Worm (Caenorhabditis elegans) whole organism, young adult: ENCODE data around the gene amx-1.

ENCODE experiments used
- B0035.1 ChIP-seq: sonication (generic microtip); optimal IDR thresholded peaks from 2 replicates; lab custom pipeline; 2016; ENCODE audit warnings: missing genetic modification characterization, mild to moderate bottlenecking, missing compliant biosample characterization, missing genotype, missing genetic modification reagents
- C06A6.2 ChIP-seq: fragments of 200-800 bp; sonication (Bioruptor generic); conservative IDR thresholded peaks from 2 replicates; pipeline ENCODE4 v1.3.6; 2022; ENCODE audit warnings: missing genetic modification characterization, missing compliant biosample characterization
- F23B12.7 ChIP-seq: sonication (generic microtip); optimal IDR thresholded peaks from 2 replicates; lab custom pipeline; 2017; ENCODE audit warnings: missing genetic modification characterization, mild to moderate bottlenecking, missing compliant biosample characterization, antibody characterized with exemption, moderate library complexity; ENCODE audit not compliant: insufficient read depth
- F37B4.10 ChIP-seq: fragments of 200-800 bp; sonication (Bioruptor generic); IDR thresholded peaks from 2 replicates; pipeline ENCODE4 v1.3.6; 2022; ENCODE audit warnings: missing genetic modification characterization, missing compliant biosample characterization
- F39B2.1 ChIP-seq: fragments of 200-800 bp; sonication (Bioruptor generic); IDR thresholded peaks from 2 replicates; pipeline ENCODE4 v1.3.6; 2022; ENCODE audit warnings: missing genetic modification reagents, missing genetic modification characterization, missing compliant biosample characterization
- F52B5.7 ChIP-seq: sonication (generic microtip); optimal IDR thresholded peaks from 2 replicates; lab custom pipeline; 2016; ENCODE audit warnings: mild to moderate bottlenecking, missing genetic modification characterization, missing compliant biosample characterization
- F57A8.1 ChIP-seq: fragments of 200-800 bp; sonication (Bioruptor generic); optimal IDR thresholded peaks from 2 replicates; lab custom pipeline; 2018; ENCODE audit warnings: mild to moderate bottlenecking, missing genetic modification characterization, moderate library complexity, missing compliant biosample characterization
- K12H6.12 ChIP-seq: fragments of 200-800 bp; sonication (Bioruptor generic); optimal IDR thresholded peaks from 2 replicates; lab custom pipeline; 2018; ENCODE audit warnings: mild to moderate bottlenecking, missing genetic modification characterization, missing compliant biosample characterization
- Y56A3A.18 ChIP-seq: fragments of 200-800 bp; sonication (Bioruptor generic); IDR thresholded peaks from 2 replicates; pipeline ENCODE4 v1.3.6; 2022; ENCODE audit warnings: missing genetic modification reagents, missing genetic modification characterization, missing compliant biosample characterization
- Y67H2A.10 ChIP-seq: fragments of 200-800 bp; sonication (Bioruptor generic); conservative IDR thresholded peaks from 2 replicates; pipeline ENCODE4 v1.3.6; 2022; ENCODE audit warnings: missing genetic modification reagents, missing genetic modification characterization, missing compliant biosample characterization
- Y95B8A.8 ChIP-seq: fragments of 200-800 bp; sonication (Bioruptor generic); IDR thresholded peaks from 2 replicates; pipeline ENCODE4 v1.3.6; 2022; ENCODE audit warnings: missing genetic modification reagents, missing genetic modification characterization, missing compliant biosample characterization
- aptf-3 ChIP-seq: fragments of 200-800 bp; sonication (Bioruptor generic); IDR thresholded peaks from 2 replicates; pipeline ENCODE4 v1.3.6; 2022; ENCODE audit warnings: missing genetic modification characterization, missing compliant biosample characterization
- bed-1 ChIP-seq: fragments of 200-800 bp; sonication (Bioruptor generic); IDR thresholded peaks from 2 replicates; pipeline ENCODE4 v1.3.6; 2022; ENCODE audit warnings: missing genetic modification reagents, missing genetic modification characterization, missing compliant biosample characterization
- bed-2 ChIP-seq: fragments of 200-800 bp; sonication (Bioruptor generic); IDR thresholded peaks from 2 replicates; pipeline ENCODE4 v1.3.6; 2022; ENCODE audit warnings: missing genetic modification reagents, missing genetic modification characterization, missing compliant biosample characterization
- ccch-3 ChIP-seq: fragments of 200-800 bp; sonication (Bioruptor generic); optimal IDR thresholded peaks from 2 replicates; lab custom pipeline; 2018; ENCODE audit warnings: mild to moderate bottlenecking, missing genetic modification characterization, missing compliant biosample characterization
- ceh-100 ChIP-seq: fragments of 200-800 bp; sonication (Bioruptor generic); IDR thresholded peaks from 2 replicates; pipeline ENCODE4 v1.3.6; 2022; ENCODE audit warnings: missing genetic modification reagents, missing genetic modification characterization, missing compliant biosample characterization
- ceh-58 ChIP-seq: fragments of 200-800 bp; sonication (Bioruptor generic); IDR thresholded peaks from 2 replicates; pipeline ENCODE4 v1.3.6; 2022; ENCODE audit warnings: missing genetic modification characterization, missing compliant biosample characterization
- die-1 ChIP-seq: sonication (generic microtip); optimal IDR thresholded peaks from 2 replicates; lab custom pipeline; 2016; ENCODE audit warnings: missing genotype, mild to moderate bottlenecking, missing genetic modification characterization, missing compliant biosample characterization
- dpl-1 ChIP-seq: fragments of 150-350 bp; optimal IDR thresholded peaks from 2 replicates; lab custom pipeline; 2014; ENCODE audit warnings: missing biosample characterization, missing genetic modification reagents, missing genetic modification characterization
- efl-1 ChIP-seq: fragments of 150-350 bp; optimal IDR thresholded peaks from 2 replicates; lab custom pipeline; 2014; ENCODE audit warnings: missing biosample characterization, missing genetic modification reagents, missing genetic modification characterization
- egl-44 ChIP-seq: fragments of 200-800 bp; sonication (Bioruptor generic); IDR thresholded peaks from 2 replicates; pipeline ENCODE4 v1.3.6; 2022; ENCODE audit warnings: missing genetic modification reagents, missing genetic modification characterization, missing compliant biosample characterization
- egrh-3 ChIP-seq: fragments of 200-800 bp; sonication (Bioruptor generic); IDR thresholded peaks from 2 replicates; pipeline ENCODE4 v1.3.6; 2022; ENCODE audit warnings: missing genetic modification reagents, missing genetic modification characterization, missing compliant biosample characterization
- hlh-12 ChIP-seq: sonication (generic microtip); optimal IDR thresholded peaks from 2 replicates; lab custom pipeline; 2016; ENCODE audit warnings: missing genetic modification characterization, missing compliant biosample characterization
- hmg-20 ChIP-seq: fragments of 200-800 bp; sonication (Bioruptor generic); IDR thresholded peaks from 2 replicates; pipeline ENCODE4 v1.3.6; 2022; ENCODE audit warnings: missing genetic modification reagents, missing genetic modification characterization, missing compliant biosample characterization
- lag-1 ChIP-seq: fragments of 200-800 bp; sonication (Bioruptor generic); IDR thresholded peaks from 2 replicates; pipeline ENCODE4 v1.3.6; 2022; ENCODE audit warnings: missing genetic modification reagents, missing genetic modification characterization, missing compliant biosample characterization
- let-526 ChIP-seq: fragments of 200-800 bp; sonication (Bioruptor generic); IDR thresholded peaks from 2 replicates; pipeline ENCODE4 v1.3.6; 2022; ENCODE audit warnings: missing genetic modification reagents, missing genetic modification characterization, missing compliant biosample characterization
- lin-40 ChIP-seq: sonication (generic microtip); optimal IDR thresholded peaks from 2 replicates; lab custom pipeline; 2016; ENCODE audit warnings: missing genetic modification characterization, mild to moderate bottlenecking, missing compliant biosample characterization, missing genotype, missing genetic modification reagents
- lin-54 ChIP-seq: fragments of 200-800 bp; sonication (Bioruptor generic); optimal IDR thresholded peaks from 2 replicates; lab custom pipeline; 2018; ENCODE audit warnings: mild to moderate bottlenecking, missing genetic modification characterization, missing compliant biosample characterization
- lsl-1 ChIP-seq: fragments of 200-800 bp; sonication (Bioruptor generic); optimal IDR thresholded peaks from 2 replicates; lab custom pipeline; 2018; ENCODE audit warnings: mild to moderate bottlenecking, missing genetic modification characterization, moderate library complexity, missing compliant biosample characterization
- madf-10 ChIP-seq: sonication (generic microtip); optimal IDR thresholded peaks from 2 replicates; lab custom pipeline; 2016; ENCODE audit warnings: mild to moderate bottlenecking, missing genetic modification characterization, missing compliant biosample characterization
- madf-3 ChIP-seq: fragments of 200-800 bp; sonication (Bioruptor generic); IDR thresholded peaks from 2 replicates; pipeline ENCODE4 v1.3.6; 2022; ENCODE audit warnings: missing genetic modification reagents, missing genetic modification characterization, missing compliant biosample characterization
- madf-6 ChIP-seq: fragments of 200-800 bp; sonication (Bioruptor generic); IDR thresholded peaks from 2 replicates; pipeline ENCODE4 v1.3.6; 2022; ENCODE audit warnings: missing genetic modification reagents, missing genetic modification characterization, missing compliant biosample characterization
- madf-8 ChIP-seq: fragments of 200-800 bp; sonication (Bioruptor generic); conservative IDR thresholded peaks from 2 replicates; pipeline ENCODE4 v1.3.6; 2022; ENCODE audit warnings: missing genetic modification reagents, missing genetic modification characterization, missing compliant biosample characterization
- mel-28 ChIP-seq: sonication (generic microtip); optimal IDR thresholded peaks from 2 replicates; lab custom pipeline; 2016; ENCODE audit warnings: borderline replicate concordance, mild to moderate bottlenecking, missing genetic modification characterization, missing compliant biosample characterization
- nhr-179 ChIP-seq: sonication (generic microtip); optimal IDR thresholded peaks from 2 replicates; lab custom pipeline; 2016; ENCODE audit warnings: mild to moderate bottlenecking, missing genetic modification characterization, missing compliant biosample characterization
- nhr-80 ChIP-seq: sonication (generic microtip); optimal IDR thresholded peaks from 2 replicates; lab custom pipeline; 2016; ENCODE audit warnings: missing genetic modification characterization, missing compliant biosample characterization
- pbrm-1 ChIP-seq: fragments of 200-800 bp; sonication (Bioruptor generic); IDR thresholded peaks from 2 replicates; pipeline ENCODE4 v1.3.6; 2022; ENCODE audit warnings: missing genetic modification reagents, missing genetic modification characterization, missing compliant biosample characterization
- sea-2 ChIP-seq: fragments of 200-800 bp; sonication (Bioruptor generic); IDR thresholded peaks from 2 replicates; pipeline ENCODE4 v1.3.6; 2022; ENCODE audit warnings: missing genetic modification characterization, missing compliant biosample characterization
- snpc-1.3 ChIP-seq: sonication (generic microtip); optimal IDR thresholded peaks from 2 replicates; lab custom pipeline; 2017; ENCODE audit warnings: missing genetic modification characterization, mild to moderate bottlenecking, missing compliant biosample characterization, antibody characterized with exemption, moderate library complexity, missing genotype, missing genetic modification reagents; ENCODE audit not compliant: insufficient read depth
- snpc-4 ChIP-seq, 5 experiments: fragments of 150-350 bp in 1 of 5; sonication (generic microtip) in 4 of 5; optimal IDR thresholded peaks; 2 replicates each; lab custom pipeline; 2014 to 2018; ENCODE audit warnings: missing genetic modification characterization in 5 of 5, missing biosample characterization in 3 of 5, antibody characterized with exemption in 2 of 5, mild to moderate bottlenecking in 2 of 5, missing compliant biosample characterization in 2 of 5, missing genotype in 2 of 5, moderate library complexity in 2 of 5, missing genetic modification reagents in 1 of 5
- somi-1 ChIP-seq: fragments of 200-800 bp; sonication (Bioruptor generic); optimal IDR thresholded peaks from 2 replicates; lab custom pipeline; 2018; ENCODE audit warnings: mild to moderate bottlenecking, missing genetic modification characterization, missing compliant biosample characterization
- sptf-2 ChIP-seq: fragments of 200-800 bp; sonication (Bioruptor generic); optimal IDR thresholded peaks from 2 replicates; lab custom pipeline; 2018; ENCODE audit warnings: mild to moderate bottlenecking, missing genetic modification characterization, missing compliant biosample characterization
- tbx-9 ChIP-seq: sonication (generic microtip); optimal IDR thresholded peaks from 2 replicates; lab custom pipeline; 2016; ENCODE audit warnings: borderline replicate concordance, missing genetic modification characterization, inconsistent platforms, missing compliant biosample characterization
- tlf-1 ChIP-seq: fragments of 200-800 bp; sonication (Bioruptor generic); optimal IDR thresholded peaks from 2 replicates; lab custom pipeline; 2018; ENCODE audit warnings: mild to moderate bottlenecking, missing genetic modification characterization, missing compliant biosample characterization
- unc-130 ChIP-seq: sonication (generic microtip); optimal IDR thresholded peaks from 2 replicates; lab custom pipeline; 2016; ENCODE audit warnings: missing genetic modification reagents, missing genetic modification characterization, missing compliant biosample characterization
- xnd-1 ChIP-seq: sonication (generic microtip); optimal IDR thresholded peaks from 2 replicates; lab custom pipeline; 2016; ENCODE audit warnings: missing genotype, missing genetic modification reagents, missing genetic modification characterization, missing compliant biosample characterization
- zim-3 ChIP-seq: sonication (generic microtip); optimal IDR thresholded peaks from 2 replicates; lab custom pipeline; 2017; ENCODE audit warnings: mild to moderate bottlenecking, missing genetic modification characterization, moderate library complexity, missing compliant biosample characterization
- ztf-22 ChIP-seq: fragments of 200-800 bp; sonication (Bioruptor generic); optimal IDR thresholded peaks from 2 replicates; lab custom pipeline; 2018; ENCODE audit warnings: mild to moderate bottlenecking, missing genetic modification characterization, moderate library complexity, missing compliant biosample characterization

amx-1 gene

ce11 chrIII:3869292-3869781, 47.1 kb downstream of the amx-1 start (continued):
- peak; percentile 93 for TF ChIP-seq snpc-1.3 (tag; lab: Kevin White, UChicago)
- peak; percentile 35 for TF ChIP-seq hlh-12 (tag; lab: Kevin White, UChicago)
- TF ChIP-seq hmg-20, result peak; percentile 66
- TF ChIP-seq snpc-4 (GFP tag; optimal IDR thresholded peaks at IDR 0.05; lab: Kevin White, UChicago), result peak; percentile 8
- peak in 3 of 4 experiments; percentile 33 to 63 (median 52) for TF ChIP-seq snpc-4 (tag; optimal IDR thresholded peaks at IDR 0.05; lab: Kevin White, UChicago)
- TF ChIP-seq lag-1, result no peak
- TF ChIP-seq nhr-80 (tag; lab: Kevin White, UChicago), result no peak
- TF ChIP-seq C06A6.2 (GFP tag; lab: Robert Waterston, UW), result no peak
- peak; percentile 42 for TF ChIP-seq nhr-179
- TF ChIP-seq pbrm-1 (GFP tag; lab: Robert Waterston, UW), result peak; percentile 80; the same call in 1 of the 2 replicates
- peak; percentile 73; the same call in 1 of the 2 replicates for TF ChIP-seq ceh-58
- TF ChIP-seq B0035.1, result peak; percentile 54
- peak; percentile 84 for TF ChIP-seq F52B5.7 (tag; lab: Kevin White, UChicago)
- peak; percentile 65 for TF ChIP-seq madf-10 (tag; lab: Kevin White, UChicago)
- peak; percentile 60; the same call in 1 of the 2 replicates for TF ChIP-seq egl-44
- no peak for TF ChIP-seq tbx-9
- TF ChIP-seq tlf-1 (GFP tag; lab: Kevin White, UChicago), result peak; percentile 88
- TF ChIP-seq madf-3 (GFP tag; lab: Robert Waterston, UW), result peak; percentile 89
- TF ChIP-seq Y95B8A.8 (GFP tag; lab: Robert Waterston, UW), result peak; percentile 80
- TF ChIP-seq dpl-1 (GFP tag; lab: Kevin White, UChicago), result no peak
- TF ChIP-seq sptf-2 (GFP tag; lab: Kevin White, UChicago), result no peak
- peak; percentile 71 for TF ChIP-seq ceh-100
- TF ChIP-seq die-1 (tag; lab: Kevin White, UChicago), result peak; percentile 69
- TF ChIP-seq bed-2 (GFP tag; lab: Robert Waterston, UW), result no peak
- TF ChIP-seq F37B4.10, result no peak
- TF ChIP-seq F57A8.1 (GFP tag; lab: Kevin White, UChicago), result no peak
- TF ChIP-seq somi-1 (GFP tag; lab: Kevin White, UChicago), result peak; percentile 23
- peak; percentile 81 for TF ChIP-seq madf-6
- peak; percentile 21 for TF ChIP-seq madf-8 (GFP tag; lab: Robert Waterston, UW)
- peak; percentile 83; the same call in 1 of the 2 replicates for TF ChIP-seq aptf-3
- TF ChIP-seq bed-1 (GFP tag; lab: Robert Waterston, UW), result no peak
- TF ChIP-seq lin-54 (GFP tag; lab: Kevin White, UChicago), result peak; percentile 78
- peak; percentile 34 for TF ChIP-seq efl-1 (GFP tag; lab: Kevin White, UChicago)
- TF ChIP-seq let-526 (GFP tag; lab: Robert Waterston, UW), result no peak
- TF ChIP-seq zim-3 (tag; lab: Kevin White, UChicago), result peak; percentile 77
- no peak for TF ChIP-seq ccch-3 (GFP tag; lab: Kevin White, UChicago)
- no peak for TF ChIP-seq K12H6.12
- peak; percentile 4 for TF ChIP-seq lin-40
- no peak for TF ChIP-seq sea-2
- TF ChIP-seq F39B2.1 (GFP tag; lab: Robert Waterston, UW), result peak; percentile 88
- peak; percentile 95 for TF ChIP-seq Y56A3A.18
- no peak for TF ChIP-seq egrh-3 (GFP tag; lab: Robert Waterston, UW)
- peak; percentile 47 for TF ChIP-seq F23B12.7 (tag; lab: Kevin White, UChicago)
- TF ChIP-seq unc-130 (GFP tag; lab: Kevin White, UChicago), result peak; percentile 90
- TF ChIP-seq mel-28 (tag; lab: Kevin White, UChicago), result peak; percentile 76
- no peak for TF ChIP-seq Y67H2A.10 (GFP tag; lab: Robert Waterston, UW)
- peak; percentile 71 for TF ChIP-seq lsl-1 (GFP tag; lab: Kevin White, UChicago)
- TF ChIP-seq ztf-22 (GFP tag; lab: Kevin White, UChicago), result no peak
- peak; percentile 38 for TF ChIP-seq xnd-1 (tag; lab: Kevin White, UChicago)
